Worm (Caenorhabditis elegans) whole organism, mixed stage, embryonic: ENCODE data around the gene M162.15.

Source experiments
- ces-1 ChIP-seq: fragments of 150-350 bp; optimal IDR thresholded peaks from 2 replicates; lab custom pipeline; 2014; ENCODE audit warnings: missing biosample characterization, missing genetic modification reagents, missing genetic modification characterization
- lsy-2 ChIP-seq: fragments of 150-350 bp; optimal IDR thresholded peaks from 2 replicates; lab custom pipeline; 2014; ENCODE audit warnings: missing biosample characterization, missing genetic modification characterization
- sem-2 ChIP-seq: fragments of 200-800 bp; sonication (Bioruptor generic); optimal IDR thresholded peaks from 2 replicates; lab custom pipeline; 2018; ENCODE audit warnings: mild to moderate bottlenecking, missing genetic modification characterization, missing compliant biosample characterization
- tbx-8 ChIP-seq: fragments of 200-800 bp; sonication (Bioruptor generic); optimal IDR thresholded peaks from 2 replicates; lab custom pipeline; 2018; ENCODE audit warnings: mild to moderate bottlenecking, missing genetic modification characterization, moderate library complexity, missing compliant biosample characterization

ce11 chrV:19771660-19772059, at the start of gene M162.15:
- TF ChIP-seq ces-1 (GFP tag; lab: Kevin White, UChicago), result no peak
- no peak for TF ChIP-seq sem-2 (GFP tag; lab: Kevin White, UChicago)
- TF ChIP-seq tbx-8, result no peak
- no peak for TF ChIP-seq lsy-2 (tag; lab: Kevin White, UChicago)
